Worm (Caenorhabditis elegans) whole organism, early embryonic: ENCODE results near the gene srz-75.

Experiments
- B0310.2 ChIP-seq: sonication (generic microtip); optimal IDR thresholded peaks from 2 replicates; lab custom pipeline; 2016; ENCODE audit warnings: mild to moderate bottlenecking, missing genetic modification characterization, missing compliant biosample characterization
- F13C5.2 ChIP-seq: sonication (generic microtip); optimal IDR thresholded peaks from 2 replicates; lab custom pipeline; 2017; ENCODE audit warnings: mild to moderate bottlenecking, missing genetic modification characterization, inconsistent platforms, missing compliant biosample characterization
- ama-1 ChIP-seq: fragments of 150-350 bp; optimal IDR thresholded peaks from 2 replicates; lab custom pipeline; 2014
- flt-1 ChIP-seq: fragments of 200-800 bp; sonication (Bioruptor generic); IDR thresholded peaks from 2 replicates; pipeline ENCODE4 v1.3.6; 2022; ENCODE audit warnings: missing genetic modification characterization, missing compliant biosample characterization
- hmbx-1 ChIP-seq: sonication (generic microtip); optimal IDR thresholded peaks from 2 replicates; lab custom pipeline; 2016; ENCODE audit warnings: mild to moderate bottlenecking, missing genetic modification characterization, missing compliant biosample characterization
- sea-1 ChIP-seq: fragments of 200-800 bp; sonication (Bioruptor generic); conservative IDR thresholded peaks from 2 replicates; pipeline ENCODE4 v1.3.6; 2022; ENCODE audit warnings: missing genetic modification characterization, missing compliant biosample characterization

DNA sequence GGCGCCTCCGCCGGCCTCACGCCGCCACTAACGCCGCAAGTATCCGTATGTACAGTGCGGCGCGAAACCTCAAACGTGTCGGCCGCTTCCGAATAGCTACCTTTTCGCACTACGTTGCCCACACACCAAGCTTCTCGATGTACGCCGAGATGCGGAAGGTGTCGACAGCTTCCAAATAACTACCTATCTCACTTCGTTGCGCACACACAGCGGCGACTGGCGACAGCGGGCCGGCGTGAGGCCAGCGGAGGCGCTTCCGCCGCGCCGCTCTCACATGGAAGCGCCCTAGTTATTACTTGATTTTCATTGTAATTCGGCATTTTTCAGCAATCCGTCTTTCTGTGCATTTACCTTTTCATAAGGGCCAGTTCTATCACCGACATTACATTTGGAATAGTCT lies 39.9 kb upstream of the srz-75 start:
- TF ChIP-seq flt-1 (GFP tag; lab: Robert Waterston, UW): no peak
- no peak for TF ChIP-seq ama-1 (lab: Kevin White, UChicago)
- no peak for TF ChIP-seq F13C5.2 (tag; lab: Kevin White, UChicago)
- no peak for TF ChIP-seq hmbx-1 (tag; lab: Kevin White, UChicago)
- 0 out of 2 replicates have a peak, but pooled peaks have one; percentile 5 for TF ChIP-seq sea-1 (GFP tag; lab: Robert Waterston, UW)
- no peak for TF ChIP-seq B0310.2
